Worm (Caenorhabditis elegans) whole organism, early embryonic: Measurements from ENCODE around the gene F28A12.10.

Experiments
- ceh-13 ChIP-seq: fragments of 200-800 bp; sonication (Bioruptor generic); optimal IDR thresholded peaks from 2 replicates; lab custom pipeline; 2018; ENCODE audit warnings: mild to moderate bottlenecking, missing genetic modification characterization, missing compliant biosample characterization
- ceh-36 ChIP-seq: sonication (generic microtip); optimal IDR thresholded peaks from 2 replicates; lab custom pipeline; 2016; ENCODE audit warnings: missing genetic modification characterization, inconsistent platforms, missing compliant biosample characterization
- ets-7 ChIP-seq: sonication (generic microtip); optimal IDR thresholded peaks from 2 replicates; lab custom pipeline; 2016; ENCODE audit warnings: missing genotype, missing genetic modification characterization, missing compliant biosample characterization
- tra-4 ChIP-seq: sonication (generic microtip); optimal IDR thresholded peaks from 2 replicates; lab custom pipeline; 2017; ENCODE audit warnings: missing genetic modification characterization, missing compliant biosample characterization

DNA sequence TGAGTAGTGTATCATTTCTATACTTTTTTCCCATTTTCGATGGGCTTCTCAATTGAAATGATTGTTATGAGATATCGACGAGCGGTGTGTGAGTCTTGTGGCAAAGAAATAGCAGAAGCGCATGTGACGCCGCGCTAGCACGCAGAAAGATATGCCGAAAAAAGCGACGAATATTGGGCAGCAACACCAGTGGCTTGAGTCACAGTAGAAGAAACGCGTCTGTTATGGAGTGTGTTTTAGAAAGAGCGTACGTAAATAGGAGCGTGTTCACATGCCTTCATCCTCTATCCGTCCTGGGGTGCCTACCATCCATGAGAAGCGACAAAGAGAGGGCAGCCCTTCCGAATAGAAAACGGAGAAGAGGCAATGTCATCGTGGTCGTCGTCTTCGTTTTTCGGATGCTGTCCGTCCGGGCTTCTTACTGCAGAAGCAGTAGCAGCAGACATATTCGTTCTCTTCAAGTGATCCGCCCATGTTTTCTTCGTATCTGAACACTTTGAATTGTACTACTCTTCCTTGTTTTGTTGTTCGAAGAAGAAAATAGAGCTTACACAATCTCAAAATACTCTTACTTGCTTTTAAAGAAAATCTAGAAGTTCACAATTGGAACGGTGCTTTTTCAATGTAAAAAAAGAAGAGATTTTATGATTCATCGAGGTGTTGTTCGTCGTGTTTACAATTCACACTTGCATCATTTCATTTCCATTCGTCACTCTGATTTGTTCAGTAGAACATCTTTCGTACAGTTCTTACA is 27.6 kb downstream of the F28A12.10 start:
- TF ChIP-seq ceh-13 (GFP tag; lab: Kevin White, UChicago) (no peak), tra-4 (tag; lab: Kevin White, UChicago) (no peak), ceh-36 (tag; lab: Kevin White, UChicago) (no peak), ets-7 (tag; lab: Kevin White, UChicago) (no peak)
